Fruit fly (Drosophila melanogaster): ENCODE data around the gene SWIP.

Gene SWIP

DNA sequence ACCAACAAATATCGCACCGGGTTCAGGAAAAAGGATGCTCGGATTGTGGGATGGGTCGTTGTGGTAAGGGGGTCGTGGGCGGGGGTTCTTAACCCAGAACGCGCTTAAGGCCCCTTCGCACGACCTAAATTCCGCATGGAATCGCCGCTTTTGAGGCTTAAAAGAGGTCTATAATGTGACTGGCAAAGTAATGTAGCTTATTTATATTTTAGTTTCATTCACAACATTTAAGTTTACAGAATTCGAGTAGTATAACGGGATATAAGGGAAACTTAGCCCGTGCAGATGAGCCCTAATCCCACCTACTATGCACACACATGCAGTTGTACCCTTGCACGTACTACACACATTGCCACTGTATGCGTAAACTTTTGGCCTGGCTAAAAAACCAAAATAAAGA, 34.7 kb upstream of the SWIP start (continued):
- TF ChIP-seq gt (GFP tag; IDR thresholded peaks at IDR 0.05) (peak; percentile 34; the same call in 1 of the 2 replicates), CG17385 (GFP tag; optimal IDR thresholded peaks at IDR 0.05) (peak; percentile 83), al (GFP tag; IDR thresholded peaks at IDR 0.05) (peak; percentile 38; the same call in 1 of the 2 replicates), Dbx (GFP tag; IDR thresholded peaks at IDR 0.05) (peak; percentile 53; the same call in 1 of the 3 replicates), bcd (GFP tag; optimal IDR thresholded peaks at IDR 0.05) (peak; percentile 80), crol (GFP tag; IDR thresholded peaks at IDR 0.05) (no peak), Dad (GFP tag; optimal IDR thresholded peaks at IDR 0.05) (peak; percentile 5), CG17829 (tag; optimal IDR thresholded peaks at IDR 0.05) (peak; percentile 92), trem (tag; optimal IDR thresholded peaks at IDR 0.05) (peak; percentile 85), CG33557 (GFP tag; optimal IDR thresholded peaks at IDR 0.05) (peak; percentile 91), CG4730 (GFP tag; IDR thresholded peaks at IDR 0.05) (peak; percentile 68), sd (tag; optimal IDR thresholded peaks at IDR 0.05) (no peak), pnt (GFP tag; optimal IDR thresholded peaks at IDR 0.05) (peak; percentile 56), HmgZ (tag; optimal IDR thresholded peaks at IDR 0.05) (peak; percentile 79), lmd (GFP tag; IDR thresholded peaks at IDR 0.05) (peak; percentile 79), CG10565 (GFP tag; optimal IDR thresholded peaks at IDR 0.05) (no peak), Camta (GFP tag; optimal IDR thresholded peaks at IDR 0.05) (no peak), ase (GFP tag; IDR thresholded peaks at IDR 0.05) (peak; percentile 80), CG1792 (GFP tag; optimal IDR thresholded peaks at IDR 0.05) (no peak), CG34224 (GFP tag; IDR thresholded peaks at IDR 0.05; ENCODE audit: partially characterized antibody) (no peak), Hand (GFP tag; optimal IDR thresholded peaks at IDR 0.05) (peak; percentile 81), maf-S (GFP tag; optimal IDR thresholded peaks at IDR 0.05) (no peak), Hmr (GFP tag; optimal IDR thresholded peaks at IDR 0.05) (peak; percentile 83), CG8281 (tag; optimal IDR thresholded peaks at IDR 0.05) (peak; percentile 71), corto (GFP tag; optimal IDR thresholded peaks at IDR 0.05) (peak; percentile 40), CG11398 (GFP tag; optimal IDR thresholded peaks at IDR 0.05) (peak; percentile 18), ind (GFP tag; optimal IDR thresholded peaks at IDR 0.05) (peak; percentile 66), ci (GFP tag; IDR thresholded peaks at IDR 0.05) (peak; percentile 95), CG14965 (GFP tag; optimal IDR thresholded peaks at IDR 0.05; ENCODE audit: borderline replicate concordance) (no peak), kay (GFP tag; optimal IDR thresholded peaks at IDR 0.05) (no peak), Elba2 (GFP tag; optimal IDR thresholded peaks at IDR 0.05) (peak; percentile 20), CG9797 (GFP tag; optimal IDR thresholded peaks at IDR 0.05) (no peak), sc (optimal IDR thresholded peaks at IDR 0.05) (no peak), sc (GFP tag; optimal IDR thresholded peaks at IDR 0.05) (peak; percentile 68), PHDP (tag; optimal IDR thresholded peaks at IDR 0.05) (peak; percentile 87), CG15514 (GFP tag; optimal IDR thresholded peaks at IDR 0.05) (peak; percentile 64), CG5180 (GFP tag; optimal IDR thresholded peaks at IDR 0.05) (peak; percentile 85), Xbp1 (GFP tag; optimal IDR thresholded peaks at IDR 0.05) (peak; percentile 76), CG8944 (GFP tag; optimal IDR thresholded peaks at IDR 0.05) (peak; percentile 11), CG3995 (GFP tag; optimal IDR thresholded peaks at IDR 0.05) (no peak), CG4360 (GFP tag; IDR thresholded peaks at IDR 0.05) (peak; percentile 60), NFAT (GFP tag; IDR thresholded peaks at IDR 0.05) (peak; percentile 59), Ets65A (GFP tag) (peak; percentile 85), abd-A (tag; optimal IDR thresholded peaks at IDR 0.05) (no peak), stwl (tag; optimal IDR thresholded peaks at IDR 0.05) (peak; percentile 12), gcm2 (GFP tag; optimal IDR thresholded peaks at IDR 0.05) (no peak), nom (GFP tag; optimal IDR thresholded peaks at IDR 0.05) (peak; percentile 94), CG30431 (GFP tag; optimal IDR thresholded peaks at IDR 0.05) (peak; percentile 89), sens (GFP tag) (peak; percentile 87), crp (GFP tag; optimal IDR thresholded peaks at IDR 0.05) (peak in 1 of 2 experiments; percentile 35), vnd (GFP tag; IDR thresholded peaks at IDR 0.05; ENCODE audit: partially characterized antibody) (no peak)
